Worm (Caenorhabditis elegans): ENCODE measurements around the gene F52G3.5.

ce11 chrX:16962640-16963039, 13.3 kb downstream of the F52G3.5 start:
- TF ChIP-seq F13C5.2 (tag; optimal IDR thresholded peaks at IDR 0.05) (no peak), hmbx-1 (tag; optimal IDR thresholded peaks at IDR 0.05) (no peak), ets-7 (tag; optimal IDR thresholded peaks at IDR 0.05) (no peak), flt-1 (GFP tag; IDR thresholded peaks at IDR 0.05) (no peak), tra-4 (tag; optimal IDR thresholded peaks at IDR 0.05) (no peak), tbx-37 (GFP tag; conservative IDR thresholded peaks at IDR 0.05) (no peak), ama-1 (optimal IDR thresholded peaks at IDR 0.05) (no peak), hnd-1 (tag; optimal IDR thresholded peaks at IDR 0.05) (no peak), B0310.2 (tag; optimal IDR thresholded peaks at IDR 0.05) (no peak)

All from whole organism, early embryonic.